Worm (Caenorhabditis elegans) whole organism, mixed stage, embryonic: Measurements from ENCODE around the gene B0507.3.

Experiments
- elt-1 ChIP-seq: sonication (generic microtip); optimal IDR thresholded peaks from 2 replicates; lab custom pipeline; 2017; ENCODE audit warnings: missing genetic modification characterization, mild to moderate bottlenecking, missing compliant biosample characterization, antibody characterized with exemption, moderate library complexity, borderline replicate concordance; ENCODE audit not compliant: insufficient read depth
- lin-13 ChIP-seq: fragments of 150-350 bp; optimal IDR thresholded peaks from 2 replicates; lab custom pipeline; 2014; ENCODE audit warnings: missing biosample characterization, missing genetic modification characterization
- lsy-2 ChIP-seq: fragments of 150-350 bp; optimal IDR thresholded peaks from 2 replicates; lab custom pipeline; 2014; ENCODE audit warnings: missing biosample characterization, missing genetic modification characterization
- snpc-4 ChIP-seq: fragments of 150-350 bp; optimal IDR thresholded peaks from 2 replicates; lab custom pipeline; 2014; ENCODE audit warnings: missing biosample characterization, missing genetic modification characterization

- TF ChIP-seq lin-13 (tag; lab: Kevin White, UChicago) (no peak), lsy-2 (tag; lab: Kevin White, UChicago) (no peak), elt-1 (tag; lab: Kevin White, UChicago) (no peak), snpc-4 (tag; lab: Kevin White, UChicago) (no peak)
These were observed 36.3 kb downstream of the B0507.3 start for ce11 chrV:8805047-8805446.
